Fruit fly (Drosophila melanogaster) S2 (cell line): ENCODE results near the gene CG12239.

Experiments used
- CG8478 ChIP-seq: fragments of >200 bp; optimal IDR thresholded peaks from 2 replicates; lab custom pipeline; 2018
- CTCF ChIP-seq, 2 experiments: fragments of >200 bp; optimal IDR thresholded peaks; 2 replicates each; lab custom pipeline; 2018

DNA sequence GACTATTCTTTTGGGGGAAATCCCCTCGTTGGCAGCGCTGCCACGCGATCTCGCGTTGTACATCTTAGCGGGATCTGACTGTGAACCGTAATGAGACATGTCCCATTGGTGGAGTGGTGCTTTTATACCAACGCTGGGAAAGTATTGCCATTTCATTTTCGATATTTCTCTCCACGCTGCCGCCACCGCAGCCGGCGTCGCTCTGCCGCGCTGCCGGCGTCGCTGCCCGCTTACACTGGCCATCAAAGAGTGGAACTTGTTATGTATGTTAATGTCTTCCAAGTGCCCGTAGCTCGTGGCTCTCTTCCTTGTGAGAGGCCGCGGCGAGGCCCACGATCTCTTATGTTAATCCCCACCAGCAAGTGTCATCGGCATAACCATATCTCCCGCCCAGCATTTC is 10.4 kb upstream of the CG12239 start, which contains the start of gene CG3108:
- no peak for TF ChIP-seq CG8478 (lab: Kevin White, UChicago)
- no peak for TF ChIP-seq CTCF (optimal IDR thresholded peaks at IDR 0.05; lab: Kevin White, UChicago)
